Worm (Caenorhabditis elegans): ENCODE data around the gene skr-12.

ce11 chrIV:17207864-17208263 is 40.8 kb downstream of the skr-12 start:
- TF ChIP-seq snpc-4 (tag; optimal IDR thresholded peaks at IDR 0.05) (no peak), lin-13 (tag; optimal IDR thresholded peaks at IDR 0.05) (no peak), elt-3 (tag; optimal IDR thresholded peaks at IDR 0.05) (no peak), nhr-12 (tag; optimal IDR thresholded peaks at IDR 0.05) (no peak), nhr-237 (tag; optimal IDR thresholded peaks at IDR 0.05) (no peak), lsy-2 (tag; optimal IDR thresholded peaks at IDR 0.05) (no peak), ces-1 (GFP tag; optimal IDR thresholded peaks at IDR 0.05) (no peak), pha-4 (tag; optimal IDR thresholded peaks at IDR 0.05) (no peak), nhr-76 (tag; optimal IDR thresholded peaks at IDR 0.05) (no peak), unc-39 (tag; optimal IDR thresholded peaks at IDR 0.05) (no peak), ceh-83 (GFP tag; optimal IDR thresholded peaks at IDR 0.05) (no peak), nhr-28 (tag; optimal IDR thresholded peaks at IDR 0.05) (no peak), M03D4.4 (tag; optimal IDR thresholded peaks at IDR 0.05) (no peak)

Measured in whole organism, mixed stage, embryonic.